Worm (Caenorhabditis elegans): ENCODE results near the gene nhr-105.

Gene nhr-105

ce11 chrIV:7031019-7031418 lies 18.9 kb upstream of the nhr-105 start:
- peak in 1 of 2 experiments; percentile 22 for TF ChIP-seq efl-1 (optimal IDR thresholded peaks at IDR 0.05)
- TF ChIP-seq efl-1 (GFP tag; optimal IDR thresholded peaks at IDR 0.05 in 1 of 2), result peak in 1 of 2 experiments; percentile 79
- no peak for TF ChIP-seq nhr-237 (tag; optimal IDR thresholded peaks at IDR 0.05)

- TF ChIP-seq pqm-1 (tag; optimal IDR thresholded peaks at IDR 0.05) (no peak), lin-14 (GFP tag; optimal IDR thresholded peaks at IDR 0.05) (no peak), hlh-17 (GFP tag; optimal IDR thresholded peaks at IDR 0.05; ENCODE audit: borderline replicate concordance) (no peak), elt-3 (tag; optimal IDR thresholded peaks at IDR 0.05) (no peak), vab-15 (tag; optimal IDR thresholded peaks at IDR 0.05) (no peak), sup-37 (GFP tag; optimal IDR thresholded peaks at IDR 0.05) (no peak), dsc-1 (tag; optimal IDR thresholded peaks at IDR 0.05) (no peak), jun-1 (tag; optimal IDR thresholded peaks at IDR 0.05) (no peak), ets-5 (GFP tag; IDR thresholded peaks at IDR 0.05) (no peak), ztf-4 (tag; optimal IDR thresholded peaks at IDR 0.05) (no peak), unc-62 (GFP tag; optimal IDR thresholded peaks at IDR 0.05) (no peak)
Observed at ce11 chrIV:7032459-7032858, 17.5 kb upstream of the nhr-105 start, which contains the start of gene C06G3.8. C06G3.8 (minus strand) TSS chrIV:7032559.

ce11 chrIV:7035823-7036222 lies 14.1 kb upstream of the nhr-105 start, which contains the start of gene C06G3.3:
C06G3.3 (plus strand) TSS chrIV:7036123.
- TF ChIP-seq blmp-1 (tag; optimal IDR thresholded peaks at IDR 0.05) (peak; percentile 6), isw-1 (GFP tag; IDR thresholded peaks at IDR 0.05) (no peak)

ce11 chrIV:7036790-7037189 lies 13.2 kb upstream of the nhr-105 start, which contains the start of gene ufl-1:
ufl-1 (minus strand) TSS chrIV:7036859.
- TF ChIP-seq egl-27 (tag; optimal IDR thresholded peaks at IDR 0.05) (no peak), efl-1 (optimal IDR thresholded peaks at IDR 0.05) (no peak), efl-1 (GFP tag; optimal IDR thresholded peaks at IDR 0.05 in 1 of 2) (peak in 1 of 2 experiments; percentile 50)

- peak; percentile 83 for TF ChIP-seq lin-14 (GFP tag; optimal IDR thresholded peaks at IDR 0.05)
- no peak for TF ChIP-seq ets-5 (GFP tag; IDR thresholded peaks at IDR 0.05)
- peak; percentile 45 for TF ChIP-seq ceh-8 (GFP tag; optimal IDR thresholded peaks at IDR 0.05)
- peak; percentile 51 for TF ChIP-seq fkh-10 (GFP tag; optimal IDR thresholded peaks at IDR 0.05)
- no peak for TF ChIP-seq aha-1 (tag; optimal IDR thresholded peaks at IDR 0.05)
- TF ChIP-seq fkh-8 (tag; optimal IDR thresholded peaks at IDR 0.05), result peak; percentile 67
- TF ChIP-seq lin-39 (tag; optimal IDR thresholded peaks at IDR 0.05), result peak; percentile 75
- peak; percentile 74 for TF ChIP-seq egl-13 (tag; optimal IDR thresholded peaks at IDR 0.05)
- TF ChIP-seq snpc-4 (tag; optimal IDR thresholded peaks at IDR 0.05), result peak; percentile 80
- peak; percentile 62 for TF ChIP-seq ztf-4 (tag; optimal IDR thresholded peaks at IDR 0.05)
- TF ChIP-seq zag-1 (tag; optimal IDR thresholded peaks at IDR 0.05), result no peak
- peak in 2 of 6 experiments; percentile 71 to 86 for TF ChIP-seq elt-3 (tag; optimal IDR thresholded peaks at IDR 0.05)
- TF ChIP-seq ceh-88 (GFP tag; IDR thresholded peaks at IDR 0.05), result peak; percentile 60; the same call in 1 of the 2 replicates
- TF ChIP-seq aly-2 (tag; optimal IDR thresholded peaks at IDR 0.05), result no peak
- no peak for TF ChIP-seq nhr-12 (tag; optimal IDR thresholded peaks at IDR 0.05)
- peak; percentile 85 for TF ChIP-seq nhr-90 (tag; optimal IDR thresholded peaks at IDR 0.05; ENCODE audit: poor library complexity)
- no peak for TF ChIP-seq tlp-1 (tag; optimal IDR thresholded peaks at IDR 0.05)
- TF ChIP-seq nhr-71 (tag; optimal IDR thresholded peaks at IDR 0.05), result peak; percentile 90
- TF ChIP-seq mep-1 (tag; optimal IDR thresholded peaks at IDR 0.05), result peak; percentile 81
- no peak for TF ChIP-seq hlh-17 (GFP tag; optimal IDR thresholded peaks at IDR 0.05; ENCODE audit: borderline replicate concordance)
- TF ChIP-seq skn-1 (tag; optimal IDR thresholded peaks at IDR 0.05), result peak; percentile 95
- TF ChIP-seq unc-30 (tag; optimal IDR thresholded peaks at IDR 0.05), result no peak
- TF ChIP-seq hpl-2 (GFP tag; optimal IDR thresholded peaks at IDR 0.05), result peak; percentile 63
- TF ChIP-seq ceh-82 (tag; optimal IDR thresholded peaks at IDR 0.05), result peak; percentile 63 to 86 (median 75)
- TF ChIP-seq elt-2 (tag; optimal IDR thresholded peaks at IDR 0.05), result peak; percentile 50
- TF ChIP-seq tbx-2 (tag; optimal IDR thresholded peaks at IDR 0.05), result peak; percentile 85
- TF ChIP-seq nhr-20 (tag; optimal IDR thresholded peaks at IDR 0.05), result peak; percentile 85
- no peak for TF ChIP-seq pag-3 (tag; optimal IDR thresholded peaks at IDR 0.05; ENCODE audit: borderline replicate concordance, insufficient read depth)
- peak; percentile 91 for TF ChIP-seq snu-23 (GFP tag; optimal IDR thresholded peaks at IDR 0.05)
- peak; percentile 90 for TF ChIP-seq nhr-19 (GFP tag; conservative IDR thresholded peaks at IDR 0.05)
Observed at ce11 chrIV:7039476-7040261, 10.3 kb upstream of the nhr-105 start, which contains the start of the genes cogc-2 and klp-18. cogc-2 (minus strand) TSS chrIV:7039580. klp-18 (plus strand) TSS chrIV:7040211.
